Worm (Caenorhabditis elegans): ENCODE results near the gene bath-27.

- TF ChIP-seq pqm-1 (tag; optimal IDR thresholded peaks at IDR 0.05): no peak
- TF ChIP-seq nfya-1 (tag; optimal IDR thresholded peaks at IDR 0.05): no peak
- no peak for TF ChIP-seq ceh-24 (tag; optimal IDR thresholded peaks at IDR 0.05)
- TF ChIP-seq gmeb-2 (tag; optimal IDR thresholded peaks at IDR 0.05): no peak
- no peak for TF ChIP-seq odd-2 (tag; optimal IDR thresholded peaks at IDR 0.05)
- TF ChIP-seq ztf-16 (tag; optimal IDR thresholded peaks at IDR 0.05): no peak
- TF ChIP-seq hlh-13 (GFP tag; optimal IDR thresholded peaks at IDR 0.05): no peak
- no peak for TF ChIP-seq ama-1 (optimal IDR thresholded peaks at IDR 0.05)
- no peak for TF ChIP-seq ceh-18 (tag; optimal IDR thresholded peaks at IDR 0.05)
- TF ChIP-seq dve-1 (tag; optimal IDR thresholded peaks at IDR 0.05): no peak
Measured at ce11 chrII:3374779-3375178, 15.8 kb downstream of the bath-27 start, which contains the start of gene bath-10.

Measured in whole organism, late embryonic.